Worm (Caenorhabditis elegans): ENCODE results near the gene lin-39.

Gene lin-39

ce11 chrIII:7498346-7498745 is 38.1 kb downstream of the lin-39 start (continued):
- TF ChIP-seq nhr-102 (tag; optimal IDR thresholded peaks at IDR 0.05): peak; percentile 64
- TF ChIP-seq attf-4 (tag; optimal IDR thresholded peaks at IDR 0.05): no peak
- peak; percentile 98 for TF ChIP-seq lin-13 (GFP tag; optimal IDR thresholded peaks at IDR 0.05)

ce11 chrIII:7497782-7498266 is 38.6 kb downstream of the lin-39 start, which contains the start of gene cgh-1:
TSS of gene cgh-1 (minus strand) at chrIII:7497832.
- 0 out of 2 replicates have a peak, but pooled peaks have one; percentile 4 for TF ChIP-seq nhr-41 (GFP tag; IDR thresholded peaks at IDR 0.05)
- TF ChIP-seq mxl-3 (GFP tag; optimal IDR thresholded peaks at IDR 0.05): no peak
- TF ChIP-seq unc-62 (GFP tag; optimal IDR thresholded peaks at IDR 0.05 in 1 of 2): peak in 1 of 2 experiments; percentile 69
- TF ChIP-seq unc-62 (tag; optimal IDR thresholded peaks at IDR 0.05): no peak
- no peak for TF ChIP-seq daf-8 (GFP tag; IDR thresholded peaks at IDR 0.05)
- TF ChIP-seq mes-2 (tag; optimal IDR thresholded peaks at IDR 0.05; ENCODE audit: poor library complexity, severe bottlenecking): peak; percentile 28
- peak; percentile 30; the same call in 1 of the 2 replicates for TF ChIP-seq ctbp-1 (GFP tag; IDR thresholded peaks at IDR 0.05)
- TF ChIP-seq vab-7 (GFP tag; IDR thresholded peaks at IDR 0.05): 0 out of 2 replicates have a peak, but pooled peaks have one; percentile 14
- peak; percentile 58; the same call in 1 of the 2 replicates for TF ChIP-seq snpc-1.2 (GFP tag; IDR thresholded peaks at IDR 0.05)

ce11 chrIII:7495616-7496146 is 40.8 kb downstream of the lin-39 start:
- TF ChIP-seq ceh-44 (GFP tag; IDR thresholded peaks at IDR 0.05) (no peak), mdt-29 (GFP tag; IDR thresholded peaks at IDR 0.05) (no peak), nhr-77 (tag; optimal IDR thresholded peaks at IDR 0.05) (no peak), ceh-62 (tag; optimal IDR thresholded peaks at IDR 0.05) (no peak), unc-130 (GFP tag; optimal IDR thresholded peaks at IDR 0.05) (no peak), gei-8 (GFP tag; optimal IDR thresholded peaks at IDR 0.05) (no peak), zip-2 (tag; optimal IDR thresholded peaks at IDR 0.05) (no peak), zfp-2 (tag; optimal IDR thresholded peaks at IDR 0.05) (no peak), dmd-6 (GFP tag; IDR thresholded peaks at IDR 0.05) (no peak), F10B5.3 (tag; optimal IDR thresholded peaks at IDR 0.05) (no peak), attf-4 (tag; optimal IDR thresholded peaks at IDR 0.05) (no peak), egl-43 (GFP tag; IDR thresholded peaks at IDR 0.05) (no peak), egl-27 (tag; optimal IDR thresholded peaks at IDR 0.05) (no peak), lin-38 (GFP tag; IDR thresholded peaks at IDR 0.05) (peak; percentile 35; the same call in 1 of the 2 replicates), rbr-2 (tag; optimal IDR thresholded peaks at IDR 0.05) (no peak), tag-97 (GFP tag; IDR thresholded peaks at IDR 0.05) (no peak), pha-4 (GFP tag; IDR thresholded peaks at IDR 0.05) (peak; percentile 27; the same call in 1 of the 2 replicates), pha-4 (tag; optimal IDR thresholded peaks at IDR 0.05) (no peak), aha-1 (tag) (no peak), madf-9 (GFP tag; conservative IDR thresholded peaks at IDR 0.05) (no peak), vab-7 (GFP tag; IDR thresholded peaks at IDR 0.05) (no peak), R02D3.7 (tag; optimal IDR thresholded peaks at IDR 0.05) (no peak), nhr-76 (tag; optimal IDR thresholded peaks at IDR 0.05) (no peak), snpc-1.2 (GFP tag; IDR thresholded peaks at IDR 0.05) (0 out of 2 replicates have a peak, but pooled peaks have one; percentile 38), lin-39 (tag; optimal IDR thresholded peaks at IDR 0.05) (no peak), ces-1 (GFP tag; optimal IDR thresholded peaks at IDR 0.05) (no peak), nhr-42 (GFP tag; IDR thresholded peaks at IDR 0.05) (no peak), Y48G9A.11 (GFP tag; IDR thresholded peaks at IDR 0.05) (no peak), F26F4.8 (GFP tag; conservative IDR thresholded peaks at IDR 0.05) (no peak), nhr-11 (tag; optimal IDR thresholded peaks at IDR 0.05) (no peak), php-3 (GFP tag; IDR thresholded peaks at IDR 0.05) (0 out of 2 replicates have a peak, but pooled peaks have one; percentile 5), nhr-48 (tag; optimal IDR thresholded peaks at IDR 0.05) (no peak), dmd-9 (GFP tag; IDR thresholded peaks at IDR 0.05) (no peak), daf-8 (GFP tag; IDR thresholded peaks at IDR 0.05) (no peak), zip-11 (GFP tag; IDR thresholded peaks at IDR 0.05) (no peak), T20F7.1 (GFP tag; optimal IDR thresholded peaks at IDR 0.05) (no peak), daf-16 (GFP tag; optimal IDR thresholded peaks at IDR 0.05) (no peak), daf-16 (tag; optimal IDR thresholded peaks at IDR 0.05) (no peak), spr-1 (tag; optimal IDR thresholded peaks at IDR 0.05) (no peak), ctbp-1 (GFP tag; IDR thresholded peaks at IDR 0.05) (0 out of 2 replicates have a peak, but pooled peaks have one; percentile 16)

All from whole organism, L4 larva.